Worm (Caenorhabditis elegans) whole organism, late embryonic: ENCODE measurements around the gene H14E04.2.

ENCODE experiments used
- C38D4.7 ChIP-seq: fragments of 200-800 bp; sonication (Bioruptor generic); optimal IDR thresholded peaks from 2 replicates; lab custom pipeline; 2018; ENCODE audit warnings: mild to moderate bottlenecking, missing genetic modification characterization, moderate library complexity, missing compliant biosample characterization
- T23F11.4 ChIP-seq: fragments of 200-800 bp; sonication (Bioruptor generic); optimal IDR thresholded peaks from 2 replicates; lab custom pipeline; 2018; ENCODE audit warnings: mild to moderate bottlenecking, missing genetic modification characterization, missing compliant biosample characterization
- ahr-1 ChIP-seq: sonication (generic microtip); optimal IDR thresholded peaks from 2 replicates; lab custom pipeline; 2016; ENCODE audit warnings: missing genetic modification characterization, missing compliant biosample characterization
- ceh-19 ChIP-seq: fragments of 200-800 bp; sonication (Bioruptor generic); optimal IDR thresholded peaks from 2 replicates; lab custom pipeline; 2018; ENCODE audit warnings: mild to moderate bottlenecking, missing genetic modification characterization, missing compliant biosample characterization
- ceh-22 ChIP-seq: sonication (generic microtip); optimal IDR thresholded peaks from 2 replicates; lab custom pipeline; 2017; ENCODE audit warnings: missing biosample characterization, missing genetic modification characterization
- ceh-30 ChIP-seq: fragments of 150-350 bp; optimal IDR thresholded peaks from 2 replicates; lab custom pipeline; 2014; ENCODE audit warnings: missing biosample characterization, missing genetic modification characterization
- ceh-31 ChIP-seq: sonication (generic microtip); optimal IDR thresholded peaks from 2 replicates; lab custom pipeline; 2016; ENCODE audit warnings: missing genetic modification characterization, missing compliant biosample characterization
- ceh-34 ChIP-seq: sonication (generic microtip); optimal IDR thresholded peaks from 2 replicates; lab custom pipeline; 2016; ENCODE audit warnings: mild to moderate bottlenecking, missing genetic modification characterization, missing compliant biosample characterization
- ceh-45 ChIP-seq: fragments of 200-800 bp; sonication (Bioruptor generic); IDR thresholded peaks from 2 replicates; pipeline ENCODE4 v1.3.6; 2022; ENCODE audit warnings: missing genetic modification reagents, missing genetic modification characterization, missing compliant biosample characterization
- ceh-48 ChIP-seq: sonication (generic microtip); optimal IDR thresholded peaks from 2 replicates; lab custom pipeline; 2016; ENCODE audit warnings: missing genetic modification characterization, inconsistent platforms, missing compliant biosample characterization
- ceh-9 ChIP-seq: sonication (generic microtip); optimal IDR thresholded peaks from 2 replicates; lab custom pipeline; 2016; ENCODE audit warnings: mild to moderate bottlenecking, missing genetic modification characterization, inconsistent platforms, missing compliant biosample characterization
- che-1 ChIP-seq: sonication (generic microtip); optimal IDR thresholded peaks from 2 replicates; lab custom pipeline; 2016; ENCODE audit warnings: mild to moderate bottlenecking, missing genetic modification characterization, missing compliant biosample characterization
- dve-1 ChIP-seq: sonication (generic microtip); optimal IDR thresholded peaks from 2 replicates; lab custom pipeline; 2017; ENCODE audit warnings: antibody characterized with exemption, mild to moderate bottlenecking, missing genetic modification characterization, missing compliant biosample characterization
- elt-2 ChIP-seq: sonication (generic microtip); optimal IDR thresholded peaks from 2 replicates; lab custom pipeline; 2016; ENCODE audit warnings: missing genetic modification reagents, missing genetic modification characterization, missing compliant biosample characterization
- elt-4 ChIP-seq: sonication (generic microtip); optimal IDR thresholded peaks from 2 replicates; lab custom pipeline; 2016; ENCODE audit warnings: missing genetic modification characterization, missing compliant biosample characterization
- eyg-1 ChIP-seq: sonication (generic microtip); optimal IDR thresholded peaks from 2 replicates; lab custom pipeline; 2016; ENCODE audit warnings: missing genotype, missing genetic modification characterization, missing compliant biosample characterization
- fax-1 ChIP-seq: sonication (generic microtip); optimal IDR thresholded peaks from 2 replicates; lab custom pipeline; 2016; ENCODE audit warnings: missing genotype, missing genetic modification characterization, missing compliant biosample characterization
- hlh-15 ChIP-seq: sonication (generic microtip); optimal IDR thresholded peaks from 2 replicates; lab custom pipeline; 2016; ENCODE audit warnings: missing genetic modification characterization, missing compliant biosample characterization
- hlh-8 ChIP-seq: sonication (generic microtip); optimal IDR thresholded peaks from 2 replicates; lab custom pipeline; 2016; ENCODE audit warnings: missing genotype, missing genetic modification characterization, missing compliant biosample characterization
- lin-11 ChIP-seq: fragments of 200-800 bp; sonication (Bioruptor generic); optimal IDR thresholded peaks from 2 replicates; lab custom pipeline; 2018; ENCODE audit warnings: mild to moderate bottlenecking, missing genetic modification characterization, missing compliant biosample characterization
- nfya-1 ChIP-seq: sonication (generic microtip); optimal IDR thresholded peaks from 2 replicates; lab custom pipeline; 2017; ENCODE audit warnings: missing genetic modification characterization, mild to moderate bottlenecking, missing compliant biosample characterization, antibody characterized with exemption, moderate library complexity
- nhr-11 ChIP-seq: fragments of 150-350 bp; optimal IDR thresholded peaks from 2 replicates; lab custom pipeline; 2014; ENCODE audit warnings: missing biosample characterization, missing genetic modification characterization
- nhr-232 ChIP-seq: sonication (generic microtip); optimal IDR thresholded peaks from 2 replicates; lab custom pipeline; 2016; ENCODE audit warnings: missing genetic modification characterization, missing compliant biosample characterization
- odd-2 ChIP-seq: sonication (generic microtip); optimal IDR thresholded peaks from 2 replicates; lab custom pipeline; 2017; ENCODE audit warnings: antibody characterized with exemption, mild to moderate bottlenecking, missing genetic modification characterization, missing compliant biosample characterization
- pag-3 ChIP-seq: sonication (generic microtip); optimal IDR thresholded peaks from 2 replicates; lab custom pipeline; 2016; ENCODE audit warnings: missing compliant biosample characterization, missing genetic modification characterization, borderline replicate concordance
- pha-2 ChIP-seq: sonication (generic microtip); optimal IDR thresholded peaks from 2 replicates; lab custom pipeline; 2017; ENCODE audit warnings: mild to moderate bottlenecking, missing genetic modification characterization, missing compliant biosample characterization
- pha-4 ChIP-seq: fragments of 150-350 bp; optimal IDR thresholded peaks from 2 replicates; lab custom pipeline; 2018; ENCODE audit warnings: missing biosample characterization, missing genetic modification reagents, missing genetic modification characterization
- pros-1 ChIP-seq: fragments of 150-350 bp; optimal IDR thresholded peaks from 2 replicates; lab custom pipeline; 2014; ENCODE audit warnings: missing biosample characterization, missing genetic modification reagents, missing genetic modification characterization
- rnt-1 ChIP-seq: sonication (generic microtip); optimal IDR thresholded peaks from 2 replicates; lab custom pipeline; 2016; ENCODE audit warnings: missing genetic modification characterization, missing compliant biosample characterization
- sox-4 ChIP-seq: sonication (generic microtip); optimal IDR thresholded peaks from 2 replicates; lab custom pipeline; 2017; ENCODE audit warnings: mild to moderate bottlenecking, missing genetic modification characterization, inconsistent platforms, missing compliant biosample characterization
- tbx-2 ChIP-seq: sonication (generic microtip); optimal IDR thresholded peaks from 2 replicates; lab custom pipeline; 2016; ENCODE audit warnings: missing genetic modification characterization, missing compliant biosample characterization
- tbx-7 ChIP-seq: sonication (generic microtip); optimal IDR thresholded peaks from 2 replicates; lab custom pipeline; 2016; ENCODE audit warnings: missing genotype, missing genetic modification characterization, missing compliant biosample characterization
- ttx-3 ChIP-seq: sonication (generic microtip); optimal IDR thresholded peaks from 2 replicates; lab custom pipeline; 2016; ENCODE audit warnings: missing genetic modification reagents, missing genetic modification characterization, missing compliant biosample characterization
- unc-3 ChIP-seq, 2 experiments: fragments of 200-800 bp in 1 of 2; sonication (Bioruptor generic) in 1 of 2; sonication (generic microtip) in 1 of 2; conservative IDR thresholded peaks in 1 of 2; optimal IDR thresholded peaks in 1 of 2; 2 replicates each; pipeline versions ENCODE4 v1.3.6 to Lab custom; 2016 to 2022; ENCODE audit warnings: missing compliant biosample characterization in 2 of 2, missing genetic modification characterization in 2 of 2, missing genetic modification reagents in 1 of 2
- unc-42 ChIP-seq: sonication (generic microtip); optimal IDR thresholded peaks from 2 replicates; lab custom pipeline; 2016; ENCODE audit warnings: missing genotype, missing genetic modification characterization, missing compliant biosample characterization
- unc-55 ChIP-seq: sonication (generic microtip); optimal IDR thresholded peaks from 2 replicates; lab custom pipeline; 2017; ENCODE audit warnings: missing biosample characterization, missing genetic modification reagents, missing genetic modification characterization
- ztf-16 ChIP-seq: sonication (generic microtip); optimal IDR thresholded peaks from 2 replicates; lab custom pipeline; 2017; ENCODE audit warnings: missing genetic modification characterization, missing compliant biosample characterization

Gene H14E04.2

ce11 chrIII:2401126-2402123 lies 25.4 kb downstream of the H14E04.2 start, which contains the start of the genes cic-1 and strm-1:
Gene cic-1 (minus strand): TSS chrIII:2401221.
Gene strm-1 (plus strand): TSS chrIII:2402070.
- TF ChIP-seq ceh-31 (tag; lab: Kevin White, UChicago) (no peak), rnt-1 (tag; lab: Kevin White, UChicago) (no peak), hlh-15 (tag; lab: Kevin White, UChicago) (no peak), elt-2 (no peak), nfya-1 (tag; lab: Kevin White, UChicago) (peak; percentile 20), ceh-19 (no peak), ceh-30 (tag; lab: Kevin White, UChicago) (no peak), hlh-8 (no peak), unc-42 (tag; lab: Kevin White, UChicago) (peak; percentile 13), odd-2 (tag; lab: Kevin White, UChicago) (no peak), ceh-48 (tag; lab: Kevin White, UChicago) (peak; percentile 62), ceh-9 (tag; lab: Kevin White, UChicago) (no peak), tbx-7 (tag; lab: Kevin White, UChicago) (no peak), ahr-1 (tag; lab: Kevin White, UChicago) (no peak), pha-4 (no peak), lin-11 (tag; lab: Kevin White, UChicago) (no peak)

DNA sequence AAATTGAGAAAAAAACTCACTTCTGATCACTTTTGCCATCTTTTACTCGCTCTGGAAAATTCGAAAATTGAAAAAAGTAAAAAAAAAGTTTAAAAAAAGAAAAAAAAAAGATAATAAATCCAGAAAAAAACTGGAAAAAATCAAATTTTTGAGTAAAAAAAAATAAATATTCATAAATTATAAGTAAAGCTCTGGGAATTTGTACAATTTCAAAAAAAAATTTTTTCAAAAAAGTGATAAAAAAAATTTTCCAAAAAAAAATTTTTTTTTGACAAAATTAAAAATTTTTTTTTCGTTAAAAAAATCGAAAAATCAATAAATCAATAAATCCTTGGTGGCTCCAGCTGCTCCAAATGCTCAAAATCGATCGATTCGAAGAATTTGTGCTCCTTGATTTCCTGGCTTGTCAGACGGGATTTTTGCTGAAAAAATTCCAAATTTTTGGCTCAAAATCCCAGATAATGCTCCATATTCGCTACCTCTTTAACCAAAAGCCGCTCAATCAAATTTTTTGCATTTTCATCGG lies 35.0 kb downstream of the H14E04.2 start, which contains the start of gene mrpl-30:
Gene mrpl-30 (minus strand): TSS at position 51 of the 526 bp plus-strand sequence.
- no peak for TF ChIP-seq nhr-11 (tag; lab: Kevin White, UChicago)
- no peak for TF ChIP-seq ttx-3 (tag; lab: Kevin White, UChicago)
- TF ChIP-seq ceh-22 (tag; lab: Kevin White, UChicago) = no peak
- no peak for TF ChIP-seq unc-55 (GFP tag; lab: Kevin White, UChicago)
- TF ChIP-seq che-1 (tag; lab: Kevin White, UChicago) = no peak
- TF ChIP-seq T23F11.4 (GFP tag; lab: Kevin White, UChicago) = no peak

DNA sequence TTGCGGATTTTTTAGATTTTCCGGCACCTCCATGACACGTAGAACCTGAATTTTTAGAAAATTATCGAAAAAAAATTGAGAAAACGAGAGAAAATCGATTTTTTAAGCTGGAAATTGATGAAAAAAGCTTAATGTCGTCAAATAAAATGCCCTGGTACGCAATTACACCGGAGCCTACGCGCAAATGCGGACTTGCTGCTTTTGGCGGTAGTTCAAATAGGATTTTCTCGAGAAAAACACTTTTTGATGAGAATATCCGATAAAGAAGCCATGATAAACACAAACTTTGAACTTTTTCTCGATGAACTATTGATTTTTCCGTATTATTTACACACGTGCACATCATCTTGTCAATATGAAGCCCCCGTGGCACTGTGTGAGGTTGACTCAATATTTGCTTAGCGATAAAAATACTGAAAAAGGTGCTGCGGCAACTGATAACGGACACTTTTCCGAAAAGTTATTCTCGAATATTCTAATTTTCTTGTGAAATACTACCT lies 42.2 kb downstream of the H14E04.2 start, which contains the start of the genes W04B5.5 and W04B5.3:
Gene W04B5.5 (minus strand): TSS at position 51 of the 500 bp plus-strand sequence.
Gene W04B5.3 (plus strand): TSS at position 356 of the 500 bp plus-strand sequence.
- no peak for TF ChIP-seq pros-1 (tag; lab: Kevin White, UChicago)
- TF ChIP-seq ceh-45 (GFP tag; lab: Robert Waterston, UW) = no peak
- TF ChIP-seq pha-4 = no peak
- TF ChIP-seq elt-2 = peak; percentile 76
- TF ChIP-seq nhr-232 = no peak
- TF ChIP-seq dve-1 (tag; lab: Kevin White, UChicago) = no peak
- no peak for TF ChIP-seq unc-3 (GFP tag; conservative IDR thresholded peaks at IDR 0.05; lab: Robert Waterston, UW)
- TF ChIP-seq unc-3 (tag; optimal IDR thresholded peaks at IDR 0.05; lab: Kevin White, UChicago) = no peak
- no peak for TF ChIP-seq ceh-34
- TF ChIP-seq C38D4.7 (GFP tag; lab: Kevin White, UChicago) = no peak
- no peak for TF ChIP-seq rnt-1 (tag; lab: Kevin White, UChicago)
- no peak for TF ChIP-seq nhr-11 (tag; lab: Kevin White, UChicago)
- no peak for TF ChIP-seq ceh-9 (tag; lab: Kevin White, UChicago)
- no peak for TF ChIP-seq fax-1 (tag; lab: Kevin White, UChicago)
- TF ChIP-seq ceh-30 (tag; lab: Kevin White, UChicago) = no peak
- no peak for TF ChIP-seq elt-4 (tag; lab: Kevin White, UChicago)
- peak; percentile 13 for TF ChIP-seq ceh-31 (tag; lab: Kevin White, UChicago)
- TF ChIP-seq nfya-1 (tag; lab: Kevin White, UChicago) = peak; percentile 57
- TF ChIP-seq pha-2 (tag; lab: Kevin White, UChicago) = no peak
- no peak for TF ChIP-seq ztf-16 (tag; lab: Kevin White, UChicago)
- no peak for TF ChIP-seq eyg-1 (tag; lab: Kevin White, UChicago)
- no peak for TF ChIP-seq ttx-3 (tag; lab: Kevin White, UChicago)
- no peak for TF ChIP-seq odd-2 (tag; lab: Kevin White, UChicago)
- no peak for TF ChIP-seq sox-4 (tag; lab: Kevin White, UChicago)
- no peak for TF ChIP-seq tbx-2 (tag; lab: Kevin White, UChicago)
- TF ChIP-seq pag-3 (tag; lab: Kevin White, UChicago) = no peak
- TF ChIP-seq, all 69 proteins: peak for 3
